Fruit fly (Drosophila melanogaster) whole organism, embryonic: Measurements from ENCODE around the gene Iyd.

Experiments
- Ada2b ChIP-seq: fragments of 200-800 bp; sonication (Bioruptor generic); IDR thresholded peaks from 2 replicates; pipeline ENCODE4 v1.3.6; 2022; ENCODE audit warnings: missing biosample characterization, missing genetic modification characterization
- Bgb ChIP-seq: fragments of 200-800 bp; sonication (Bioruptor generic); IDR thresholded peaks from 2 replicates; pipeline ENCODE4 v1.3.6; 2022; ENCODE audit warnings: missing biosample characterization, missing genetic modification characterization; ENCODE audit not compliant: partially characterized antibody
- BtbVII ChIP-seq: fragments of 200-800 bp; sonication (Bioruptor generic); optimal IDR thresholded peaks from 3 replicates; lab custom pipeline; 2017; ENCODE audit warnings: missing biosample characterization, mild to moderate bottlenecking, missing genetic modification characterization
- CG10979 ChIP-seq: fragments of 200-800 bp; sonication (Bioruptor generic); optimal IDR thresholded peaks from 2 replicates; lab custom pipeline; 2018; ENCODE audit warnings: missing biosample characterization, mild to moderate bottlenecking, missing genetic modification characterization, moderate library complexity
- CG11456 ChIP-seq: fragments of 200-800 bp; sonication (Bioruptor generic); IDR thresholded peaks from 3 replicates; pipeline ENCODE4 v1.3.6; 2022; ENCODE audit warnings: missing biosample characterization, missing genetic modification characterization
- CG12071 ChIP-seq: fragments of 200-800 bp; sonication (Bioruptor generic); optimal IDR thresholded peaks from 3 replicates; lab custom pipeline; 2018; ENCODE audit warnings: missing biosample characterization, mild to moderate bottlenecking, missing genetic modification characterization
- CG12299 ChIP-seq: fragments of 200-800 bp; sonication (Bioruptor generic); optimal IDR thresholded peaks from 2 replicates; lab custom pipeline; 2018; ENCODE audit warnings: missing biosample characterization, mild to moderate bottlenecking, missing genetic modification characterization
- CG14014 ChIP-seq: fragments of 200-800 bp; sonication (Bioruptor generic); IDR thresholded peaks from 2 replicates; pipeline ENCODE4 v1.3.6; 2022; ENCODE audit warnings: missing biosample characterization, missing genetic modification characterization
- CG1529 ChIP-seq: fragments of 200-800 bp; sonication (Bioruptor generic); optimal IDR thresholded peaks from 3 replicates; lab custom pipeline; 2018; ENCODE audit warnings: missing biosample characterization, missing genetic modification characterization
- CG1647 ChIP-seq: fragments of 200-800 bp; sonication (Bioruptor generic); optimal IDR thresholded peaks from 3 replicates; lab custom pipeline; 2016; ENCODE audit warnings: missing biosample characterization, missing genetic modification characterization
- CG17328 ChIP-seq: fragments of 200-800 bp; sonication (Bioruptor generic); IDR thresholded peaks from 2 replicates; pipeline ENCODE4 v1.3.6; 2022; ENCODE audit warnings: missing biosample characterization, missing genetic modification characterization
- CG18011 ChIP-seq: fragments of 200-800 bp; sonication (Bioruptor generic); optimal IDR thresholded peaks from 2 replicates; lab custom pipeline; 2017; ENCODE audit warnings: missing biosample characterization, missing genetic modification characterization, mild to moderate bottlenecking, moderate library complexity, missing genotype
- CG1832 ChIP-seq: fragments of 200-800 bp; sonication (Bioruptor generic); optimal IDR thresholded peaks from 2 replicates; lab custom pipeline; 2017; ENCODE audit warnings: missing biosample characterization, mild to moderate bottlenecking, missing genetic modification characterization, inconsistent platforms
- CG18476 ChIP-seq: fragments of 200-800 bp; sonication (Bioruptor generic); optimal IDR thresholded peaks from 2 replicates; lab custom pipeline; 2016; ENCODE audit warnings: missing biosample characterization, mild to moderate bottlenecking, missing genetic modification characterization
- CG2120 ChIP-seq: fragments of 200-800 bp; sonication (Bioruptor generic); optimal IDR thresholded peaks from 3 replicates; lab custom pipeline; 2016; ENCODE audit warnings: missing biosample characterization, missing genetic modification characterization
- CG4617 ChIP-seq: fragments of 200-800 bp; sonication (Bioruptor generic); optimal IDR thresholded peaks from 3 replicates; lab custom pipeline; 2016; ENCODE audit warnings: missing biosample characterization, missing genetic modification characterization, borderline replicate concordance
- CG4730 ChIP-seq: fragments of 200-800 bp; sonication (Bioruptor generic); IDR thresholded peaks from 2 replicates; pipeline ENCODE4 v1.3.6; 2022; ENCODE audit warnings: missing biosample characterization, missing genetic modification characterization
- CG6272 ChIP-seq: fragments of 200-800 bp; sonication (Bioruptor generic); IDR thresholded peaks from 2 replicates; pipeline ENCODE4 v1.3.6; 2022; ENCODE audit warnings: missing biosample characterization, missing genetic modification characterization
- Chrac-16 ChIP-seq: fragments of 200-800 bp; sonication (Bioruptor generic); optimal IDR thresholded peaks from 3 replicates; lab custom pipeline; 2016; ENCODE audit warnings: missing biosample characterization, missing genetic modification characterization
- D19B ChIP-seq: fragments of 200-800 bp; sonication (Bioruptor generic); optimal IDR thresholded peaks from 2 replicates; lab custom pipeline; 2017; ENCODE audit warnings: missing biosample characterization, mild to moderate bottlenecking, missing genetic modification characterization
- Drgx ChIP-seq: fragments of 200-800 bp; sonication (Bioruptor generic); IDR thresholded peaks from 2 replicates; pipeline ENCODE4 v1.3.6; 2022; ENCODE audit warnings: missing biosample characterization, missing genetic modification characterization
- Hr39 ChIP-seq: fragments of >200 bp; optimal IDR thresholded peaks from 2 replicates; lab custom pipeline; 2017
- NFAT ChIP-seq: fragments of 200-800 bp; sonication (Bioruptor generic); IDR thresholded peaks from 2 replicates; pipeline ENCODE4 v1.3.6; 2022; ENCODE audit warnings: missing biosample characterization, missing genetic modification characterization
- Opbp ChIP-seq: fragments of 200-800 bp; sonication (Bioruptor generic); IDR thresholded peaks from 3 replicates; pipeline ENCODE4 v1.3.6; 2022; ENCODE audit warnings: missing biosample characterization, missing genetic modification characterization; ENCODE audit not compliant: partially characterized antibody
- Sox102F ChIP-seq: fragments of 200-800 bp; sonication (Bioruptor generic); optimal IDR thresholded peaks from 2 replicates; lab custom pipeline; 2018; ENCODE audit warnings: missing biosample characterization, mild to moderate bottlenecking, missing genetic modification characterization, moderate library complexity
- Ssrp ChIP-seq: fragments of 200-800 bp; sonication (Bioruptor generic); optimal IDR thresholded peaks from 2 replicates; lab custom pipeline; 2018; ENCODE audit warnings: missing biosample characterization, mild to moderate bottlenecking, missing genetic modification characterization, moderate library complexity
- ara ChIP-seq: fragments of 200-800 bp; sonication (Bioruptor generic); IDR thresholded peaks from 2 replicates; pipeline ENCODE4 v1.3.6; 2022; ENCODE audit warnings: missing biosample characterization, missing genetic modification characterization
- ash1 ChIP-seq: fragments of 200-800 bp; sonication (Bioruptor generic); optimal IDR thresholded peaks from 2 replicates; lab custom pipeline; 2018; ENCODE audit warnings: missing biosample characterization, mild to moderate bottlenecking, missing genetic modification characterization
- chm ChIP-seq: fragments of 200-800 bp; sonication (Bioruptor generic); IDR thresholded peaks from 2 replicates; pipeline ENCODE4 v1.3.6; 2022; ENCODE audit warnings: missing biosample characterization, missing genetic modification characterization
- corto ChIP-seq: fragments of 200-800 bp; sonication (Bioruptor generic); optimal IDR thresholded peaks from 2 replicates; lab custom pipeline; 2016; ENCODE audit warnings: missing biosample characterization, mild to moderate bottlenecking, missing genetic modification characterization, moderate library complexity
- crp ChIP-seq, 2 experiments: fragments of 200-800 bp; sonication (Bioruptor generic); optimal IDR thresholded peaks; 2 replicates in 1 of 2; 3 replicates in 1 of 2; lab custom pipeline; 2017; ENCODE audit warnings: missing biosample characterization in 2 of 2, missing genetic modification characterization in 2 of 2, mild to moderate bottlenecking in 1 of 2, moderate library complexity in 1 of 2
- dan ChIP-seq: fragments of 200-800 bp; sonication (Bioruptor generic); IDR thresholded peaks from 2 replicates; pipeline ENCODE4 v1.3.6; 2022; ENCODE audit warnings: missing biosample characterization, missing genetic modification characterization
- dysf ChIP-seq: fragments of 200-800 bp; sonication (Bioruptor generic); IDR thresholded peaks from 3 replicates; pipeline ENCODE4 v1.3.6; 2022; ENCODE audit warnings: missing biosample characterization, missing genetic modification characterization
- ewg ChIP-seq: fragments of 200-800 bp; sonication (Bioruptor generic); optimal IDR thresholded peaks from 3 replicates; lab custom pipeline; 2017; ENCODE audit warnings: mild to moderate bottlenecking, missing biosample characterization, missing genetic modification reagents, missing genetic modification characterization
- gt ChIP-seq: fragments of 200-800 bp; sonication (Bioruptor generic); IDR thresholded peaks from 2 replicates; pipeline ENCODE4 v1.3.6; 2022; ENCODE audit warnings: missing biosample characterization, missing genetic modification characterization
- kah ChIP-seq: fragments of 200-800 bp; sonication (Bioruptor generic); optimal IDR thresholded peaks from 2 replicates; lab custom pipeline; 2018; ENCODE audit warnings: missing biosample characterization, mild to moderate bottlenecking, missing genetic modification characterization
- ken ChIP-seq: fragments of 200-800 bp; sonication (Bioruptor generic); IDR thresholded peaks from 3 replicates; pipeline ENCODE4 v1.3.6; 2022; ENCODE audit warnings: missing biosample characterization, missing genetic modification characterization
- klu ChIP-seq: fragments of 200-800 bp; sonication (Bioruptor generic); IDR thresholded peaks from 2 replicates; pipeline ENCODE4 v1.3.6; 2022; ENCODE audit warnings: missing biosample characterization, missing genetic modification characterization
- pan ChIP-seq, 4 experiments: fragments of >200 bp in 3 of 4; fragments of 200-800 bp in 1 of 4; sonication (Bioruptor generic) in 1 of 4; optimal IDR thresholded peaks in 3 of 4; IDR thresholded peaks in 1 of 4; 2 replicates each; pipeline versions ENCODE4 v1.3.6 to Lab custom; 2017 to 2022; ENCODE audit warnings: missing biosample characterization in 2 of 4, missing genetic modification characterization in 2 of 4, mixed read lengths in 1 of 4
- pfk ChIP-seq: fragments of 200-800 bp; sonication (Bioruptor generic); optimal IDR thresholded peaks from 2 replicates; lab custom pipeline; 2018; ENCODE audit warnings: missing biosample characterization, mild to moderate bottlenecking, missing genetic modification characterization, moderate library complexity
- prd ChIP-seq, 3 experiments: fragments of >200 bp in 2 of 3; fragments of 200-800 bp in 1 of 3; sonication (Bioruptor generic) in 1 of 3; optimal IDR thresholded peaks in 2 of 3; IDR thresholded peaks in 1 of 3; 2 replicates in 2 of 3; 3 replicates in 1 of 3; pipeline versions ENCODE4 v1.3.6 to Lab custom; 2017 to 2022; ENCODE audit warnings: missing biosample characterization in 1 of 3, missing genetic modification characterization in 1 of 3
- rib ChIP-seq: fragments of 200-800 bp; sonication (Bioruptor generic); IDR thresholded peaks from 2 replicates; pipeline ENCODE4 v1.3.6; 2022; ENCODE audit warnings: missing biosample characterization, missing genetic modification characterization
- schlank ChIP-seq: fragments of 200-800 bp; sonication (Bioruptor generic); optimal IDR thresholded peaks from 2 replicates; lab custom pipeline; 2018; ENCODE audit warnings: missing biosample characterization, mild to moderate bottlenecking, missing genetic modification characterization
- sqz ChIP-seq: fragments of 200-800 bp; sonication (Bioruptor generic); optimal IDR thresholded peaks from 3 replicates; lab custom pipeline; 2018; ENCODE audit warnings: missing biosample characterization, mild to moderate bottlenecking, missing genetic modification characterization
- sr ChIP-seq: fragments of 200-800 bp; sonication (Bioruptor generic); IDR thresholded peaks from 3 replicates; pipeline ENCODE4 v1.3.6; 2022; ENCODE audit warnings: missing biosample characterization, missing genetic modification characterization
- tll ChIP-seq, 2 experiments: fragments of 200-800 bp in 1 of 2; fragments of >200 bp in 1 of 2; sonication (Bioruptor generic) in 1 of 2; optimal IDR thresholded peaks; 2 replicates each; lab custom pipeline; 2017 to 2019; ENCODE audit warnings: missing biosample characterization in 2 of 2, missing genetic modification characterization in 2 of 2, mild to moderate bottlenecking in 1 of 2, moderate library complexity in 1 of 2
- unc-4 ChIP-seq: fragments of 200-800 bp; sonication (Bioruptor generic); IDR thresholded peaks from 2 replicates; pipeline ENCODE4 v1.3.6; 2022; ENCODE audit warnings: missing biosample characterization, missing genetic modification characterization; ENCODE audit not compliant: partially characterized antibody
- vfl ChIP-seq: fragments of 200-800 bp; sonication (Bioruptor generic); optimal IDR thresholded peaks from 2 replicates; lab custom pipeline; 2016; ENCODE audit warnings: missing biosample characterization, missing genetic modification characterization
- wek ChIP-seq: fragments of 200-800 bp; sonication (Bioruptor generic); optimal IDR thresholded peaks from 3 replicates; lab custom pipeline; 2018; ENCODE audit warnings: missing biosample characterization, mild to moderate bottlenecking, missing genetic modification characterization, moderate library complexity

Gene Iyd

dm6 chr3L:11093046-11093520 is 3.0 kb downstream of the Iyd start, which contains the start of gene JIL-1 (continued):
- TF ChIP-seq Drgx (GFP tag; lab: Robert Waterston, UW) (peak; percentile 24; the same call in 1 of the 2 replicates), ara (GFP tag; lab: Robert Waterston, UW) (peak; percentile 68; the same call in 1 of the 2 replicates), CG2120 (GFP tag; lab: Kevin White, UChicago) (peak; percentile 85), ken (GFP tag; lab: Robert Waterston, UW) (peak; percentile 81), crp (GFP tag; optimal IDR thresholded peaks at IDR 0.05; lab: Kevin White, UChicago) (peak in 1 of 2 experiments; percentile 64), CG4730 (GFP tag; lab: Robert Waterston, UW) (peak; percentile 50), CG11456 (GFP tag; lab: Robert Waterston, UW) (peak; percentile 84), CG1647 (GFP tag; lab: Kevin White, UChicago) (no peak), Sox102F (GFP tag; lab: Kevin White, UChicago) (peak; percentile 42), Opbp (GFP tag; lab: Robert Waterston, UW) (peak; percentile 93), ash1 (no peak), CG6272 (GFP tag; lab: Robert Waterston, UW) (peak; percentile 94), Hr39 (no peak), pan (optimal IDR thresholded peaks at IDR 0.05; lab: Kevin White, UChicago) (no peak), pan (GFP tag; optimal IDR thresholded peaks at IDR 0.05 in 1 of 2, IDR thresholded peaks at IDR 0.05 in 1 of 2) (peak in 1 of 2 experiments; percentile 68), CG18011 (GFP tag; lab: Kevin White, UChicago) (peak; percentile 39), BtbVII (GFP tag; lab: Kevin White, UChicago) (peak; percentile 39), CG10979 (tag; lab: Kevin White, UChicago) (peak; percentile 34), klu (no peak), CG1529 (GFP tag; lab: Kevin White, UChicago) (peak; percentile 11), vfl (GFP tag; lab: Kevin White, UChicago) (peak; percentile 64), Ada2b (peak; percentile 66), schlank (tag; lab: Kevin White, UChicago) (no peak), D19B (GFP tag; lab: Kevin White, UChicago) (no peak), CG18476 (GFP tag; lab: Kevin White, UChicago) (peak; percentile 60), dan (GFP tag; lab: Robert Waterston, UW) (no peak), sr (GFP tag; lab: Robert Waterston, UW) (peak; percentile 5; the same call in 1 of the 3 replicates), wek (GFP tag; lab: Kevin White, UChicago) (no peak), sqz (GFP tag; lab: Kevin White, UChicago) (peak; percentile 13), CG12299 (tag; lab: Kevin White, UChicago) (no peak), Bgb (peak; percentile 92), NFAT (GFP tag; lab: Robert Waterston, UW) (peak; percentile 92), ewg (GFP tag; lab: Kevin White, UChicago) (peak; percentile 6), tll (GFP tag; optimal IDR thresholded peaks at IDR 0.05; lab: Kevin White, UChicago) (no peak), CG17328 (GFP tag; lab: Robert Waterston, UW) (peak; percentile 64), dysf (peak; percentile 75), pfk (GFP tag; lab: Kevin White, UChicago) (no peak), corto (GFP tag; lab: Kevin White, UChicago) (no peak), Ssrp (tag; lab: Kevin White, UChicago) (peak; percentile 38), CG1832 (GFP tag; lab: Kevin White, UChicago) (no peak), rib (GFP tag; lab: Robert Waterston, UW) (peak; percentile 50), Chrac-16 (peak; percentile 63), kah (no peak), CG4617 (GFP tag; lab: Kevin White, UChicago) (peak; percentile 9), gt (GFP tag; lab: Robert Waterston, UW) (no peak), prd (optimal IDR thresholded peaks at IDR 0.05; lab: Kevin White, UChicago) (no peak), prd (GFP tag; IDR thresholded peaks at IDR 0.05; lab: Robert Waterston, UW) (peak; percentile 72; the same call in 2 of the 3 replicates), unc-4 (GFP tag; lab: Robert Waterston, UW) (peak; percentile 87), CG12071 (GFP tag; lab: Kevin White, UChicago) (peak; percentile 14), CG14014 (GFP tag; lab: Robert Waterston, UW) (peak; percentile 62), chm (GFP tag; lab: Robert Waterston, UW) (peak; percentile 51)
